Worm (Caenorhabditis elegans) whole organism, L1 larva: ENCODE data around the gene cnb-1.
A peak's percentile ranks its signal among the peaks of the same experiment; 100 is the strongest.

Experiments used
- C16A3.4 ChIP-seq: fragments of 150-350 bp; optimal IDR thresholded peaks from 2 replicates; lab custom pipeline; 2014; ENCODE audit warnings: missing biosample characterization, missing genetic modification characterization
- C34B4.2 ChIP-seq: sonication (generic microtip); optimal IDR thresholded peaks from 2 replicates; lab custom pipeline; 2017; ENCODE audit warnings: mild to moderate bottlenecking, missing genetic modification characterization, missing compliant biosample characterization
- Y116A8C.19 ChIP-seq: sonication (generic microtip); optimal IDR thresholded peaks from 2 replicates; lab custom pipeline; 2016; ENCODE audit warnings: missing compliant biosample characterization, missing genetic modification characterization, borderline replicate concordance
- aha-1 ChIP-seq: fragments of 150-350 bp; optimal IDR thresholded peaks from 2 replicates; lab custom pipeline; 2014; ENCODE audit warnings: missing biosample characterization, missing genetic modification characterization
- alr-1 ChIP-seq: fragments of 200-800 bp; sonication (Bioruptor generic); optimal IDR thresholded peaks from 2 replicates; lab custom pipeline; 2018; ENCODE audit warnings: borderline replicate concordance, mild to moderate bottlenecking, missing genetic modification characterization, missing compliant biosample characterization
- ama-1 ChIP-seq: fragments of 150-350 bp; optimal IDR thresholded peaks from 2 replicates; lab custom pipeline; 2014
- ceh-63 ChIP-seq: fragments of 200-800 bp; sonication (Bioruptor generic); optimal IDR thresholded peaks from 2 replicates; lab custom pipeline; 2018; ENCODE audit warnings: mild to moderate bottlenecking, missing genetic modification characterization, missing compliant biosample characterization
- ceh-82 ChIP-seq, 3 experiments: fragments of 150-350 bp in 1 of 3; sonication (generic microtip) in 2 of 3; optimal IDR thresholded peaks; 2 replicates each; lab custom pipeline; 2014 to 2017; ENCODE audit warnings: missing biosample characterization in 3 of 3, missing genetic modification characterization in 3 of 3
- ceh-88 ChIP-seq: fragments of 200-800 bp; sonication (Bioruptor generic); IDR thresholded peaks from 2 replicates; pipeline ENCODE4 v1.3.6; 2022; ENCODE audit warnings: missing genetic modification characterization, missing compliant biosample characterization
- ceh-90 ChIP-seq: sonication (generic microtip); optimal IDR thresholded peaks from 2 replicates; lab custom pipeline; 2016; ENCODE audit warnings: missing genetic modification characterization, missing compliant biosample characterization
- dsc-1 ChIP-seq: sonication (generic microtip); optimal IDR thresholded peaks from 2 replicates; lab custom pipeline; 2016; ENCODE audit warnings: mild to moderate bottlenecking, missing genetic modification characterization, missing compliant biosample characterization
- efl-1 ChIP-seq, 4 experiments: fragments of 150-350 bp; optimal IDR thresholded peaks in 3 of 4; peaks in 1 of 4; 1 replicate in 1 of 4; 2 replicates in 3 of 4; lab custom pipeline; 2014; ENCODE audit warnings: missing biosample characterization in 2 of 4, missing genetic modification characterization in 2 of 4, missing genetic modification reagents in 2 of 4
- efl-3 ChIP-seq: fragments of 200-800 bp; sonication (Bioruptor generic); optimal IDR thresholded peaks from 2 replicates; lab custom pipeline; 2018; ENCODE audit warnings: mild to moderate bottlenecking, missing genetic modification characterization, missing compliant biosample characterization
- egl-27 ChIP-seq, 2 experiments: fragments of 150-350 bp in 1 of 2; sonication (generic microtip); optimal IDR thresholded peaks; 3 replicates each; lab custom pipeline; 2017 to 2018; ENCODE audit warnings: missing biosample characterization in 2 of 2, missing genetic modification characterization in 2 of 2, missing genetic modification reagents in 2 of 2
- elt-3 ChIP-seq, 6 experiments: fragments of 150-350 bp in 1 of 6; sonication (generic microtip); optimal IDR thresholded peaks; 2 replicates each; lab custom pipeline; 2017 to 2018; ENCODE audit warnings: missing biosample characterization in 6 of 6, missing genetic modification characterization in 6 of 6, inconsistent platforms in 1 of 6
- ets-5 ChIP-seq: fragments of 200-800 bp; sonication (Bioruptor generic); IDR thresholded peaks from 2 replicates; pipeline ENCODE4 v1.3.6; 2022; ENCODE audit warnings: missing genetic modification characterization, missing compliant biosample characterization
- fkh-10 ChIP-seq: sonication (generic microtip); optimal IDR thresholded peaks from 2 replicates; lab custom pipeline; 2017; ENCODE audit warnings: missing biosample characterization, missing genetic modification reagents, missing genetic modification characterization
- fkh-8 ChIP-seq: sonication (generic microtip); optimal IDR thresholded peaks from 2 replicates; lab custom pipeline; 2016; ENCODE audit warnings: mild to moderate bottlenecking, missing genetic modification characterization, missing compliant biosample characterization
- hlh-17 ChIP-seq: fragments of 200-800 bp; sonication (Bioruptor generic); optimal IDR thresholded peaks from 2 replicates; lab custom pipeline; 2018; ENCODE audit warnings: missing genetic modification characterization, mild to moderate bottlenecking, missing compliant biosample characterization, moderate library complexity, borderline replicate concordance
- irx-1 ChIP-seq: sonication (generic microtip); optimal IDR thresholded peaks from 2 replicates; lab custom pipeline; 2016; ENCODE audit warnings: missing genetic modification characterization, missing compliant biosample characterization
- jun-1 ChIP-seq: fragments of 150-350 bp; optimal IDR thresholded peaks from 2 replicates; lab custom pipeline; 2014; ENCODE audit warnings: missing biosample characterization, missing genetic modification reagents, missing genetic modification characterization
- lin-14 ChIP-seq: fragments of 200-800 bp; sonication (Bioruptor generic); optimal IDR thresholded peaks from 2 replicates; lab custom pipeline; 2018; ENCODE audit warnings: mild to moderate bottlenecking, missing genetic modification characterization, moderate library complexity, missing compliant biosample characterization
- lin-15B ChIP-seq: fragments of 150-350 bp; sonication (generic microtip); optimal IDR thresholded peaks from 3 replicates; lab custom pipeline; 2014; ENCODE audit warnings: missing biosample characterization, missing genetic modification characterization
- lin-39 ChIP-seq: fragments of 150-350 bp; optimal IDR thresholded peaks from 2 replicates; lab custom pipeline; 2014; ENCODE audit warnings: missing biosample characterization, missing genetic modification reagents, missing genetic modification characterization
- lir-3 ChIP-seq: sonication (generic microtip); optimal IDR thresholded peaks from 2 replicates; lab custom pipeline; 2016; ENCODE audit warnings: mild to moderate bottlenecking, missing genetic modification characterization, moderate library complexity, missing compliant biosample characterization; ENCODE audit not compliant: poor library complexity
- lsy-2 ChIP-seq, 2 experiments: fragments of 150-350 bp; optimal IDR thresholded peaks; 2 replicates each; lab custom pipeline; 2014; ENCODE audit warnings: missing biosample characterization in 2 of 2, missing genetic modification characterization in 2 of 2
- mdl-1 ChIP-seq, 2 experiments: fragments of 150-350 bp; optimal IDR thresholded peaks; 2 replicates each; lab custom pipeline; 2014 to 2017; ENCODE audit warnings: missing biosample characterization in 2 of 2, missing genetic modification characterization in 2 of 2, inconsistent platforms in 1 of 2
- mef-2 ChIP-seq: fragments of 150-350 bp; optimal IDR thresholded peaks from 2 replicates; lab custom pipeline; 2014; ENCODE audit warnings: missing biosample characterization, missing genetic modification characterization
- mep-1 ChIP-seq: fragments of 150-350 bp; optimal IDR thresholded peaks from 2 replicates; lab custom pipeline; 2014; ENCODE audit warnings: missing biosample characterization, missing genetic modification characterization
- nhr-12 ChIP-seq: sonication (generic microtip); optimal IDR thresholded peaks from 2 replicates; lab custom pipeline; 2017; ENCODE audit warnings: missing biosample characterization, missing genetic modification characterization
- nhr-20 ChIP-seq: sonication (generic microtip); optimal IDR thresholded peaks from 2 replicates; lab custom pipeline; 2016; ENCODE audit warnings: mild to moderate bottlenecking, missing genetic modification characterization, missing compliant biosample characterization
- nhr-237 ChIP-seq: fragments of 150-350 bp; optimal IDR thresholded peaks from 2 replicates; lab custom pipeline; 2014; ENCODE audit warnings: missing biosample characterization, missing genetic modification characterization
- nhr-28 ChIP-seq: fragments of 150-350 bp; optimal IDR thresholded peaks from 2 replicates; lab custom pipeline; 2014; ENCODE audit warnings: missing biosample characterization, missing genetic modification characterization
- nhr-76 ChIP-seq: sonication (generic microtip); optimal IDR thresholded peaks from 2 replicates; lab custom pipeline; 2017; ENCODE audit warnings: missing biosample characterization, missing genetic modification characterization
- nhr-77 ChIP-seq: fragments of 150-350 bp; optimal IDR thresholded peaks from 2 replicates; lab custom pipeline; 2014; ENCODE audit warnings: missing biosample characterization, missing genetic modification characterization
- nhr-84 ChIP-seq: sonication (generic microtip); optimal IDR thresholded peaks from 2 replicates; lab custom pipeline; 2017; ENCODE audit warnings: missing biosample characterization, missing genetic modification characterization
- nhr-90 ChIP-seq: sonication (generic microtip); optimal IDR thresholded peaks from 2 replicates; lab custom pipeline; 2016; ENCODE audit warnings: mild to moderate bottlenecking, missing genetic modification characterization, missing compliant biosample characterization; ENCODE audit not compliant: poor library complexity
- pag-3 ChIP-seq: sonication (generic microtip); optimal IDR thresholded peaks from 2 replicates; lab custom pipeline; 2017; ENCODE audit warnings: missing genetic modification characterization, mild to moderate bottlenecking, missing compliant biosample characterization, antibody characterized with exemption, borderline replicate concordance; ENCODE audit not compliant: insufficient read depth
- pax-3 ChIP-seq: fragments of 200-800 bp; sonication (Bioruptor generic); optimal IDR thresholded peaks from 2 replicates; lab custom pipeline; 2018; ENCODE audit warnings: mild to moderate bottlenecking, missing genetic modification characterization, moderate library complexity, missing compliant biosample characterization
- rnt-1 ChIP-seq: sonication (generic microtip); optimal IDR thresholded peaks from 2 replicates; lab custom pipeline; 2016; ENCODE audit warnings: mild to moderate bottlenecking, missing genetic modification characterization, moderate library complexity, missing compliant biosample characterization
- snu-23 ChIP-seq: sonication (generic microtip); optimal IDR thresholded peaks from 2 replicates; lab custom pipeline; 2016; ENCODE audit warnings: missing genetic modification characterization, missing compliant biosample characterization
- sox-4 ChIP-seq: sonication (generic microtip); optimal IDR thresholded peaks from 2 replicates; lab custom pipeline; 2016; ENCODE audit warnings: missing genetic modification characterization, missing compliant biosample characterization
- sptf-1 ChIP-seq: fragments of 150-350 bp; optimal IDR thresholded peaks from 2 replicates; lab custom pipeline; 2014; ENCODE audit warnings: missing biosample characterization, missing genetic modification characterization
- sup-37 ChIP-seq: fragments of 200-800 bp; sonication (Bioruptor generic); optimal IDR thresholded peaks from 2 replicates; lab custom pipeline; 2018; ENCODE audit warnings: mild to moderate bottlenecking, missing genetic modification characterization, missing compliant biosample characterization
- swsn-7 ChIP-seq: sonication (generic microtip); optimal IDR thresholded peaks from 2 replicates; lab custom pipeline; 2016; ENCODE audit warnings: missing genetic modification characterization, missing compliant biosample characterization
- tbx-2 ChIP-seq: sonication (generic microtip); optimal IDR thresholded peaks from 2 replicates; lab custom pipeline; 2016; ENCODE audit warnings: missing genetic modification characterization, missing compliant biosample characterization
- tlp-1 ChIP-seq: fragments of 150-350 bp; optimal IDR thresholded peaks from 2 replicates; lab custom pipeline; 2014; ENCODE audit warnings: missing biosample characterization, missing genetic modification characterization
- unc-62 ChIP-seq: fragments of 150-350 bp; optimal IDR thresholded peaks from 2 replicates; lab custom pipeline; 2014; ENCODE audit warnings: missing biosample characterization, missing genetic modification reagents, missing genetic modification characterization
- unc-86 ChIP-seq: sonication (generic microtip); optimal IDR thresholded peaks from 2 replicates; lab custom pipeline; 2016; ENCODE audit warnings: missing genetic modification characterization, missing compliant biosample characterization
- unc-98 ChIP-seq: fragments of 200-800 bp; sonication (Bioruptor generic); IDR thresholded peaks from 2 replicates; pipeline ENCODE4 v1.3.6; 2022; ENCODE audit warnings: missing genetic modification characterization, missing compliant biosample characterization
- vab-15 ChIP-seq: sonication (generic microtip); optimal IDR thresholded peaks from 2 replicates; lab custom pipeline; 2017; ENCODE audit warnings: missing genotype, mild to moderate bottlenecking, missing genetic modification characterization, missing compliant biosample characterization
- xbp-1 ChIP-seq: sonication (generic microtip); optimal IDR thresholded peaks from 2 replicates; lab custom pipeline; 2016; ENCODE audit warnings: missing genetic modification characterization, missing compliant biosample characterization
- zag-1 ChIP-seq: fragments of 150-350 bp; optimal IDR thresholded peaks from 2 replicates; lab custom pipeline; 2014; ENCODE audit warnings: missing biosample characterization, missing genetic modification characterization

Gene cnb-1

DNA sequence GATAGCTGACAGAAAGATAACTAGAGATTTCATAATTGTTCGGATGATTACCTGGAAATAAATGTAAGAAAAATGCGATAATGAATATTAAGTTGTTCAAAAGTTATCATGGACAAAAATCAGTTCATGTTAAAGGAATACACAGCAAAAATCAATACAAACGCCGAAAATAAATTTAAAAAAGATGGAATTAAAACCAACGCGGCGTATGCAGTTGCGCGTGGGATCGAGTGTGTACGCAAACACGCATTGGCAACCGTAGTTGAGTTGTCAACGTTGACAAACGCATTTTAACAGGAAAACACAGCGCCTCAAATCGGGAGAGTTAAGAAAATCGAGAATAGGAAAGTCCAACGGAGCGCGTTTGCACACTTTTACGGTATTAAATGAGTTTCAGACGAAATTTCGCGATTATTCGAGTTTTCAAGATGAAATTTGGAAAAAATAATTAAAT lies 48.6 kb upstream of the cnb-1 start, which contains the start of gene tmed-10 (continued):
- TF ChIP-seq aha-1 (tag; lab: Kevin White, UChicago), result no peak
- TF ChIP-seq unc-86, result peak; percentile 3
- no peak for TF ChIP-seq ceh-63 (GFP tag; lab: Kevin White, UChicago)
- peak; percentile 59 to 68 for TF ChIP-seq efl-1 (optimal IDR thresholded peaks at IDR 0.05; lab: Kevin White, UChicago)
- TF ChIP-seq efl-1 (GFP tag; optimal IDR thresholded peaks at IDR 0.05 in 1 of 2; lab: Kevin White, UChicago), result peak; percentile 55 to 95
- no peak for TF ChIP-seq ceh-88 (GFP tag; lab: Robert Waterston, UW)
- peak; percentile 85 to 87 (median 87) for TF ChIP-seq ceh-82 (tag; optimal IDR thresholded peaks at IDR 0.05; lab: Kevin White, UChicago)
- TF ChIP-seq sptf-1, result no peak
- TF ChIP-seq nhr-76 (tag; lab: Kevin White, UChicago), result no peak
- TF ChIP-seq irx-1, result peak; percentile 32
- TF ChIP-seq fkh-10 (GFP tag; lab: Kevin White, UChicago), result peak; percentile 27
- TF ChIP-seq mef-2 (tag; lab: Kevin White, UChicago), result no peak
- no peak for TF ChIP-seq efl-3 (GFP tag; lab: Kevin White, UChicago)
- TF ChIP-seq nhr-28, result no peak
- TF ChIP-seq nhr-237 (tag; lab: Kevin White, UChicago), result no peak
- no peak for TF ChIP-seq ets-5
- peak; percentile 49 for TF ChIP-seq lin-15B
- peak; percentile 28 for TF ChIP-seq C16A3.4 (tag; lab: Kevin White, UChicago)
- no peak for TF ChIP-seq unc-98 (GFP tag; lab: Robert Waterston, UW)
- TF ChIP-seq elt-3 (tag; optimal IDR thresholded peaks at IDR 0.05; lab: Kevin White, UChicago), result peak in 1 of 6 experiments; percentile 27
- TF ChIP-seq tlp-1 (tag; lab: Kevin White, UChicago), result no peak
- TF ChIP-seq lin-39, result no peak
- peak; percentile 87 to 96 for TF ChIP-seq lsy-2 (tag; optimal IDR thresholded peaks at IDR 0.05; lab: Kevin White, UChicago)
- peak; percentile 13 for TF ChIP-seq jun-1 (tag; lab: Kevin White, UChicago)
- TF ChIP-seq lir-3 (tag; lab: Kevin White, UChicago), result no peak
- TF ChIP-seq hlh-17 (GFP tag; lab: Kevin White, UChicago), result no peak
- TF ChIP-seq ceh-90 (tag; lab: Kevin White, UChicago), result no peak
- TF ChIP-seq mdl-1 (tag; optimal IDR thresholded peaks at IDR 0.05; lab: Kevin White, UChicago), result peak in 1 of 2 experiments; percentile 43
- TF ChIP-seq vab-15 (tag; lab: Kevin White, UChicago), result no peak
- TF ChIP-seq lin-14 (GFP tag; lab: Kevin White, UChicago), result peak; percentile 83
- TF ChIP-seq tbx-2 (tag; lab: Kevin White, UChicago), result peak; percentile 54
- TF ChIP-seq Y116A8C.19 (tag; lab: Kevin White, UChicago), result no peak
- TF ChIP-seq mep-1 (tag; lab: Kevin White, UChicago), result peak; percentile 83
- no peak for TF ChIP-seq unc-62
- TF ChIP-seq nhr-12 (tag; lab: Kevin White, UChicago), result no peak
- TF ChIP-seq zag-1 (tag; lab: Kevin White, UChicago), result no peak
- TF ChIP-seq egl-27 (tag; optimal IDR thresholded peaks at IDR 0.05; lab: Kevin White, UChicago), result no peak
- no peak for TF ChIP-seq alr-1 (tag; lab: Kevin White, UChicago)
- no peak for TF ChIP-seq ama-1 (lab: Kevin White, UChicago)
- TF ChIP-seq xbp-1, result peak; percentile 95
- TF ChIP-seq dsc-1 (tag; lab: Kevin White, UChicago), result peak; percentile 45
- TF ChIP-seq pag-3 (tag; lab: Kevin White, UChicago), result no peak
- TF ChIP-seq pax-3 (tag; lab: Kevin White, UChicago), result no peak
- TF ChIP-seq C34B4.2 (tag; lab: Kevin White, UChicago), result no peak
- TF ChIP-seq sup-37 (GFP tag; lab: Kevin White, UChicago), result no peak
- peak; percentile 80 for TF ChIP-seq nhr-20 (tag; lab: Kevin White, UChicago)
- TF ChIP-seq fkh-8 (tag; lab: Kevin White, UChicago), result peak; percentile 53
- TF ChIP-seq rnt-1 (tag; lab: Kevin White, UChicago), result peak; percentile 62
- no peak for TF ChIP-seq sox-4
- TF ChIP-seq swsn-7 (tag; lab: Kevin White, UChicago), result peak; percentile 70
- TF ChIP-seq nhr-90 (tag; lab: Kevin White, UChicago), result peak; percentile 54
- no peak for TF ChIP-seq nhr-84 (tag; lab: Kevin White, UChicago)
- peak; percentile 84 for TF ChIP-seq snu-23 (GFP tag; lab: Kevin White, UChicago)
- peak; percentile 44 for TF ChIP-seq nhr-77 (tag; lab: Kevin White, UChicago)
